Fruit fly (Drosophila melanogaster): ENCODE measurements around the gene CG2256.
A peak's percentile ranks its signal among the peaks of the same experiment; 100 is the strongest.

The CG2256 gene

dm6 chrX:8061392-8062179, 25.4 kb downstream of the CG2256 start, which contains the start of gene mys:
mys (plus strand) TSS chrX:8061645.
- peak; percentile 72 for TF ChIP-seq CG6808 (GFP tag; optimal IDR thresholded peaks at IDR 0.05)
- peak; percentile 15 for TF ChIP-seq Met (GFP tag; optimal IDR thresholded peaks at IDR 0.05)
- peak; percentile 35; the same call in 1 of the 3 replicates for TF ChIP-seq eg (GFP tag; IDR thresholded peaks at IDR 0.05)
- peak in 1 of 2 experiments; percentile 37 for TF ChIP-seq salr (GFP tag; optimal IDR thresholded peaks at IDR 0.05)
- peak; percentile 63 for TF ChIP-seq vri (GFP tag; optimal IDR thresholded peaks at IDR 0.05)
- no peak for TF ChIP-seq dac (GFP tag; optimal IDR thresholded peaks at IDR 0.05)
- peak; percentile 50; the same call in 2 of the 3 replicates for TF ChIP-seq CG6163 (GFP tag; IDR thresholded peaks at IDR 0.05)
- TF ChIP-seq Sox14 (GFP tag; optimal IDR thresholded peaks at IDR 0.05) = peak; percentile 69
- peak; percentile 57 for TF ChIP-seq Hr39 (GFP tag; optimal IDR thresholded peaks at IDR 0.05)
- TF ChIP-seq CG1621 (tag; optimal IDR thresholded peaks at IDR 0.05) = no peak
- TF ChIP-seq CG34406 (GFP tag; optimal IDR thresholded peaks at IDR 0.05) = no peak
- no peak for TF ChIP-seq Sox15 (GFP tag; optimal IDR thresholded peaks at IDR 0.05)
- TF ChIP-seq CG6854 (GFP tag; optimal IDR thresholded peaks at IDR 0.05) = peak; percentile 56
- TF ChIP-seq CG4318 (GFP tag; optimal IDR thresholded peaks at IDR 0.05) = no peak
- TF ChIP-seq achi (GFP tag; optimal IDR thresholded peaks at IDR 0.05) = no peak
- TF ChIP-seq Ets96B (tag; optimal IDR thresholded peaks at IDR 0.05) = no peak
- peak; percentile 49 for TF ChIP-seq CG6276 (GFP tag; optimal IDR thresholded peaks at IDR 0.05)
- no peak for TF ChIP-seq CG3032 (tag; optimal IDR thresholded peaks at IDR 0.05)
- peak; percentile 66 for TF ChIP-seq CG31627 (GFP tag; optimal IDR thresholded peaks at IDR 0.05)
- TF ChIP-seq CG3919 (GFP tag; optimal IDR thresholded peaks at IDR 0.05) = peak; percentile 20
- no peak for TF ChIP-seq OdsH (GFP tag; optimal IDR thresholded peaks at IDR 0.05)
- no peak for TF ChIP-seq fd59A (GFP tag; optimal IDR thresholded peaks at IDR 0.05)
- TF ChIP-seq CG8119 (GFP tag; IDR thresholded peaks at IDR 0.05) = no peak; the same call in 1 of the 3 replicates
- peak; percentile 31 for TF ChIP-seq spab (GFP tag; optimal IDR thresholded peaks at IDR 0.05)
- TF ChIP-seq topi (GFP tag; optimal IDR thresholded peaks at IDR 0.05) = peak; percentile 49
- peak; percentile 60 for TF ChIP-seq cyc (GFP tag; optimal IDR thresholded peaks at IDR 0.05)
- peak; percentile 46 for TF ChIP-seq lz (GFP tag; optimal IDR thresholded peaks at IDR 0.05)
- no peak for TF ChIP-seq CG10631 (GFP tag; optimal IDR thresholded peaks at IDR 0.05)
- peak; percentile 23 for TF ChIP-seq fd85E (GFP tag; optimal IDR thresholded peaks at IDR 0.05)
- TF ChIP-seq CG9139 (GFP tag; optimal IDR thresholded peaks at IDR 0.05) = no peak
- no peak for TF ChIP-seq Smox (GFP tag; optimal IDR thresholded peaks at IDR 0.05)
- TF ChIP-seq Eip75B (GFP tag; optimal IDR thresholded peaks at IDR 0.05) = peak; percentile 30
- peak; percentile 16 for TF ChIP-seq CG15336 (GFP tag; IDR thresholded peaks at IDR 0.05)
- TF ChIP-seq CG16779 (tag; optimal IDR thresholded peaks at IDR 0.05) = no peak
- TF ChIP-seq Eip78C (GFP tag) = peak; percentile 39
- TF ChIP-seq CG6792 (GFP tag; optimal IDR thresholded peaks at IDR 0.05) = no peak
- TF ChIP-seq CG8319 (GFP tag; optimal IDR thresholded peaks at IDR 0.05) = no peak
- peak; percentile 8 for TF ChIP-seq CG10669 (GFP tag; optimal IDR thresholded peaks at IDR 0.05)
- TF ChIP-seq CG11762 (GFP tag; optimal IDR thresholded peaks at IDR 0.05; ENCODE audit: insufficient read depth) = no peak
- TF ChIP-seq CG8632 (GFP tag; optimal IDR thresholded peaks at IDR 0.05) = no peak
- no peak for TF ChIP-seq net (GFP tag; optimal IDR thresholded peaks at IDR 0.05)
- TF ChIP-seq fkh (GFP tag; optimal IDR thresholded peaks at IDR 0.05) = peak; percentile 45
- peak; percentile 68 to 83 for TF ChIP-seq ss (GFP tag; optimal IDR thresholded peaks at IDR 0.05)
- TF ChIP-seq CG11902 (GFP tag; optimal IDR thresholded peaks at IDR 0.05) = no peak
- no peak for TF ChIP-seq acj6 (GFP tag; optimal IDR thresholded peaks at IDR 0.05)
- peak; percentile 25 for TF ChIP-seq Ets21C (GFP tag; optimal IDR thresholded peaks at IDR 0.05)
- no peak for TF ChIP-seq dsx (GFP tag; optimal IDR thresholded peaks at IDR 0.05; ENCODE audit: poor library complexity, severe bottlenecking)
- TF ChIP-seq CG11294 (GFP tag; IDR thresholded peaks at IDR 0.05) = no peak
- peak; percentile 16 for TF ChIP-seq Eip93F (GFP tag; optimal IDR thresholded peaks at IDR 0.05)
- peak; percentile 6 for TF ChIP-seq Sox102F (GFP tag; optimal IDR thresholded peaks at IDR 0.05)
- peak; percentile 22 for TF ChIP-seq svp (GFP tag)

Data from whole organism, prepupa.